Fruit fly (Drosophila melanogaster): Measurements from ENCODE around the gene Fer1.

Fer1 gene

DNA sequence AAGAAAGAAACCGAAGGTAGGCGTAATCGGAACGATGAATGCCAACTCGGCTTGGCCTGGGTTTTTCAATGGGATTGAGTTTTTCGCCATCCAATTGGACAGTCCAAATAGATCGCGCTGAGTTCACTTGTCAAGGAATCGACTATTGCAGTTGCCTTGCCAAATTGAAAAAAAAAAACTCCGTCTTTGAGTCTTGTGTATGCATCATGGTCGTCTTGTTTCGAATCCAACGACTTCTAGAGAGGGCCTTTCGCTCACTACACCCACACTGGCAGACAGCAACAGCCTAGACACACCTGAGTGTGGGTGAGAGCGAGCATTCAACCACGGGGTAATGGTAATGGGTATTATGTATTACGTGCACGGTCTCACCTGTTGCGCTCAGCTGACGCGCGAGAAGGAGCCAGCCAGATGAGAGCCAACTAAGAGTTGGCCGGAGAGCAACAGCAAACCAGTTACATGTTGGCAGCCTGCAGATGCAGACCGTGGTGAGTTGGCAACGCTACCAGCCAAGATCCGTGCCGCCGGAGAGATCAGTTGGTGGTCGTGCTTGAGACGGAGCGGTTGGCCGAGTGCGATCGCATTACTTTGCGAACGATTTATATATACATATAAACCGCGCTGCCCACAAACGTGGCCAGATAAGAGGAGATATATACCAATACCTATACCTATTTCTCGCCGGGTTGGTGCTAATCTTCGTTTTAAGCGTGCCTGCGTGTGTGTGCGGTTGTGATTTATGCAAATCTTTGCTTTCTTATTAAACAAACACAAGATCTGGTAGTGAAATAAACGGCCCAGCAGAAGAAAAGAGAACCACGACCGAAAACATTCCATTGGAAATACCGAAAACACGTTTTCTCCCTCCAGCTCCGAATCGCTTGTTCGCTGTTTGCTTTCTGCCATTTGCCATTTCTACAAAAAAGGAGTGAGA is 26.6 kb downstream of the Fer1 start, which contains the start of gene sas (continued):
- no peak for TF ChIP-seq Mrtf (GFP tag; IDR thresholded peaks at IDR 0.05)
- TF ChIP-seq CG30431 (GFP tag; optimal IDR thresholded peaks at IDR 0.05): no peak
- TF ChIP-seq CG6791 (GFP tag; IDR thresholded peaks at IDR 0.05; ENCODE audit: partially characterized antibody): 0 out of 3 replicates have a peak, but pooled peaks have one; percentile 0
- TF ChIP-seq ems (GFP tag; optimal IDR thresholded peaks at IDR 0.05): no peak
- no peak for TF ChIP-seq CG2120 (GFP tag; optimal IDR thresholded peaks at IDR 0.05)
- TF ChIP-seq CG13287 (GFP tag; IDR thresholded peaks at IDR 0.05; ENCODE audit: partially characterized antibody): peak; percentile 39; the same call in 1 of the 2 replicates
- TF ChIP-seq chinmo (GFP tag; IDR thresholded peaks at IDR 0.05; ENCODE audit: partially characterized antibody): peak; percentile 93
- peak; percentile 80 for TF ChIP-seq vvl (GFP tag; IDR thresholded peaks at IDR 0.05)
- TF ChIP-seq nerfin-2 (GFP tag; IDR thresholded peaks at IDR 0.05; ENCODE audit: partially characterized antibody): peak; percentile 14; the same call in 1 of the 2 replicates
- peak; percentile 14 for TF ChIP-seq yki (optimal IDR thresholded peaks at IDR 0.05)
- peak; percentile 60 for TF ChIP-seq pros (GFP tag; optimal IDR thresholded peaks at IDR 0.05)
- TF ChIP-seq Oaz (GFP tag; IDR thresholded peaks at IDR 0.05): no peak
- peak; percentile 92 for TF ChIP-seq Jarid2 (GFP tag; optimal IDR thresholded peaks at IDR 0.05)
- TF ChIP-seq Stat92E (GFP tag; optimal IDR thresholded peaks at IDR 0.05): peak in 1 of 3 experiments; percentile 11
- TF ChIP-seq Med (GFP tag): peak; percentile 77
- TF ChIP-seq Opbp (GFP tag; IDR thresholded peaks at IDR 0.05; ENCODE audit: partially characterized antibody): 0 out of 3 replicates have a peak, but pooled peaks have one; percentile 48
- TF ChIP-seq HLH54F (GFP tag; optimal IDR thresholded peaks at IDR 0.05): no peak
- no peak for TF ChIP-seq CG12155 (GFP tag; optimal IDR thresholded peaks at IDR 0.05)
- TF ChIP-seq CG13296 (GFP tag; optimal IDR thresholded peaks at IDR 0.05): peak; percentile 10
- no peak for TF ChIP-seq CG15269 (tag; optimal IDR thresholded peaks at IDR 0.05)
- no peak for TF ChIP-seq CG31224 (GFP tag; IDR thresholded peaks at IDR 0.05)
- no peak for TF ChIP-seq CG8290 (GFP tag; optimal IDR thresholded peaks at IDR 0.05)
- peak in 1 of 2 experiments; percentile 36 for TF ChIP-seq CG8290 (tag; optimal IDR thresholded peaks at IDR 0.05)
- peak; percentile 3 for TF ChIP-seq MESR4 (GFP tag; optimal IDR thresholded peaks at IDR 0.05)
- peak; percentile 74 for TF ChIP-seq kni (GFP tag; optimal IDR thresholded peaks at IDR 0.05)
- TF ChIP-seq pzg (GFP tag; optimal IDR thresholded peaks at IDR 0.05): no peak
- TF ChIP-seq CG15011 (GFP tag; optimal IDR thresholded peaks at IDR 0.05): no peak
- 0 out of 2 replicates have a peak, but pooled peaks have one; percentile 12 for TF ChIP-seq Drgx (GFP tag; IDR thresholded peaks at IDR 0.05)
- TF ChIP-seq CG14050 (GFP tag; IDR thresholded peaks at IDR 0.05): no peak
- no peak for TF ChIP-seq CG7987 (GFP tag; optimal IDR thresholded peaks at IDR 0.05)
- peak; percentile 45 for TF ChIP-seq nom (GFP tag; optimal IDR thresholded peaks at IDR 0.05)
- peak; percentile 45; the same call in 1 of the 3 replicates for TF ChIP-seq ci (GFP tag; IDR thresholded peaks at IDR 0.05)
- TF ChIP-seq pan (optimal IDR thresholded peaks at IDR 0.05): no peak
- TF ChIP-seq pan (GFP tag; optimal IDR thresholded peaks at IDR 0.05 in 1 of 2, IDR thresholded peaks at IDR 0.05 in 1 of 2): peak in 1 of 2 experiments; percentile 32
- TF ChIP-seq insv (GFP tag; optimal IDR thresholded peaks at IDR 0.05): peak; percentile 33 to 93
- peak; percentile 76 for TF ChIP-seq Elba2 (GFP tag; optimal IDR thresholded peaks at IDR 0.05)
- peak; percentile 38; the same call in 1 of the 3 replicates for TF ChIP-seq CG34422 (GFP tag; IDR thresholded peaks at IDR 0.05)
- TF ChIP-seq Ada2b (GFP tag; IDR thresholded peaks at IDR 0.05): no peak
- no peak for TF ChIP-seq HHEX (GFP tag; optimal IDR thresholded peaks at IDR 0.05)
- TF ChIP-seq Pdp1 (GFP tag; optimal IDR thresholded peaks at IDR 0.05): peak in 1 of 2 experiments; percentile 75
- TF ChIP-seq CG10543 (GFP tag; optimal IDR thresholded peaks at IDR 0.05): peak; percentile 32
- TF ChIP-seq stc (GFP tag; IDR thresholded peaks at IDR 0.05): peak; percentile 13; the same call in 1 of the 2 replicates
- peak; percentile 24; the same call in 1 of the 4 replicates for TF ChIP-seq Dll (GFP tag; IDR thresholded peaks at IDR 0.05; ENCODE audit: partially characterized antibody)
- TF ChIP-seq CG11695 (GFP tag; IDR thresholded peaks at IDR 0.05): no peak
- peak; percentile 16 for TF ChIP-seq CG5180 (GFP tag; optimal IDR thresholded peaks at IDR 0.05)
- TF ChIP-seq CG12744 (GFP tag; optimal IDR thresholded peaks at IDR 0.05): no peak
- 0 out of 3 replicates have a peak, but pooled peaks have one; percentile 33 for TF ChIP-seq HLH4C (GFP tag; IDR thresholded peaks at IDR 0.05; ENCODE audit: partially characterized antibody)

Measured in whole organism, embryonic.